Fruit fly (Drosophila melanogaster) Kc167 (cell line): Measurements from ENCODE around the gene CG43403.

Experiments used
- Myc ChIP-seq: fragments of >200 bp; optimal IDR thresholded peaks from 2 replicates; lab custom pipeline; 2017; ENCODE audit warnings: missing external identifiers
- Sin3A ChIP-seq: fragments of >200 bp; optimal IDR thresholded peaks from 2 replicates; lab custom pipeline; 2018; ENCODE audit warnings: missing external identifiers
- h ChIP-seq: fragments of >200 bp; optimal IDR thresholded peaks from 3 replicates; lab custom pipeline; 2018; ENCODE audit warnings: missing external identifiers
- insv ChIP-seq: fragments of >200 bp; optimal IDR thresholded peaks from 3 replicates; lab custom pipeline; 2018; ENCODE audit warnings: missing external identifiers
- psq ChIP-seq: fragments of >200 bp; optimal IDR thresholded peaks from 2 replicates; lab custom pipeline; 2017; ENCODE audit warnings: missing external identifiers
- ttk ChIP-seq: sonication (Bioruptor generic); optimal IDR thresholded peaks from 2 replicates; lab custom pipeline; 2017; ENCODE audit warnings: missing external identifiers

CG43403 gene

dm6 chr2L:2623947-2624346, 4.0 kb downstream of the CG43403 start:
- TF ChIP-seq insv (lab: Kevin White, UChicago): no peak
- TF ChIP-seq ttk (lab: Kevin White, UChicago): no peak
- no peak for TF ChIP-seq Sin3A (lab: Kevin White, UChicago)
- no peak for TF ChIP-seq psq
- no peak for TF ChIP-seq h (lab: Kevin White, UChicago)
- TF ChIP-seq Myc (lab: Kevin White, UChicago): no peak

DNA sequence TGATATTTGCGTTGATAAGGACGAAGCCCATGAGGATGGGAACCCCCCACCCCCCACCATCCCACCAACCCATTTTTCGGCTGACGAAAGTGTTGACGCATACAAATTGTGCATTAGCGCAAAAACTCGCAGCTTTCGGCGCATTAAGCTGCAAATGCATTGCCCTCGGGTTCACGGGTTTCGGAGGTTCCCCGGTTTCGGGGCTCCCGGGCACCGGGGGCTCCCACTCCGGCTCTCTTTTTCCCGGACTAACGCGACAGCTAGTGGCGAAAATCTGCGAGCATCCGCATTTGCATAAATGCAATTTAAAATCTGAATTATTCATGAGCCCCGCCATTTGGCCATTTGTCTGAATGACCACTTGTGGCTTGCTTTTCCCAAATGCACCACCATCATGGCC, 7.5 kb downstream of the CG43403 start:
- no peak for TF ChIP-seq Sin3A (lab: Kevin White, UChicago)
- TF ChIP-seq h (lab: Kevin White, UChicago): no peak
- TF ChIP-seq Myc (lab: Kevin White, UChicago): no peak

DNA sequence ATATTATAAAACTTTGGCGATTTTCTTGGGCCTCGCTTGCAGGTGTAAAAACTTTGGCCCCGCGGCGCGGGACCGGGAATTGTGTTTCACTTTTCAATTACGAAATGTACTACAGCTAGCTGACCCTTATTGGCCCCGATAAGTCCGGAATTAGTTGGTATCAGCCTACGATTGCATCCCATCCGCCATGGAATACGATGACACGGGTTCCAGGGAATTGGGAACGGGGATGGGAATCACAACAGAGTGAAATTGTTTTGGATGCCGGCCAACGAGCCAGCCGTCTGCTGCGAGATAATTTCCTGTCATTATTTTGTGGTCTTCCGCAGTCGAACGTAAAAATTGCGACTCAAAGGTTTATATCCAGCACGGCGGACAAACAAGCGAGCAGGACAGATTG, 8.8 kb downstream of the CG43403 start:
- TF ChIP-seq Sin3A (lab: Kevin White, UChicago) (no peak), h (lab: Kevin White, UChicago) (no peak), ttk (lab: Kevin White, UChicago) (no peak), Myc (lab: Kevin White, UChicago) (no peak), insv (lab: Kevin White, UChicago) (no peak), psq (no peak)

DNA sequence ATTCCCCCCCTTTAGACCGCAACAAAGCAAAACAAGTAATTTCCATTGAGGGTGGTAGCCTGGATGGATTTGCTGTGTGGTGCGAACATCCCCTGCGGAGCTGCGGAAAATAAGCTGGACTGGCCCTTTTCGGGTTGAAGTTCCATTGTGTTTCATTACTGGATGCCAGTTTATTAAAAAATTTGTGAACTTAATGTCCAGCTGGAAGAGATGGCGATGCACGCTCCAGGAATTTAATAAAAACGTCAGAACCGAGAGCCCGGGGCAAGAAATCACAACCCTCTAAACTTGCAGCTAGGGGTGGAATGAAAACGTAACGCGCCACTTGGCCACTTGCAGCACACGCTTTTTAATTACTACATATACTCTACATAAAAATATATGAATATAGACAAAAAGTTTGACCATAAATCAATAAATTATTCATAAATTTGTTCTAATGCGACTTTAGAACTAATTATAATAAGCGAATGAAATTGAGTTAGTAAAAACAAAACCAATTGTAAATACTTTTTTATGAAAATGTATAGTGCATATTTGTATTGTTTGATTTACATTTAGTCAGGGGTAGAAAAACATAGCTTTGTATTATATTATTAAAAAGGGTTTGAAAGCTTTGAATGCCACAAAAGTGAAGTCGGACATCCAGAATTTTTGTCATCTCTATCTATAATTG, 16.5 kb downstream of the CG43403 start:
- no peak for TF ChIP-seq Myc (lab: Kevin White, UChicago)
- TF ChIP-seq Sin3A (lab: Kevin White, UChicago): no peak
- no peak for TF ChIP-seq psq
- TF ChIP-seq h (lab: Kevin White, UChicago): no peak
- TF ChIP-seq ttk (lab: Kevin White, UChicago): no peak
- no peak for TF ChIP-seq insv (lab: Kevin White, UChicago)

DNA sequence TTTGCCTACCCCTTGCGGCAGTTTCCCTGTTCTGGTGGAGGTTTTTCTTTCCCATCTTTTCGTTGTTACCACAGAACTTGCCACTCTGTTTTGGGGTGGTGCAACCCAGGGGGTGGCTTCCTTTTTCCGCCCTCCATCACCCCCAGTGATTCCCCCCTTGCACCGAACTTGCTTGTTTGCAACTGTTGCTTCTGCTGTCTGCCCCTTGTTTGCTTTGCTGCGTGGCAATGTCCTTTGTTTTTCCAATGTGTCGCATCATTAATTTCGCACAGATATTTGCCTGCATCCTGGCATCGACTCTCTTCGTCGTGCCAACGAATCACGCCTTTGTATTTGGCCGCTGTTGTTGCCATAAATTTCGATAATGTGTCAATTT, 17.0 kb downstream of the CG43403 start:
- TF ChIP-seq ttk (lab: Kevin White, UChicago) (no peak), Sin3A (lab: Kevin White, UChicago) (no peak), psq (no peak), Myc (lab: Kevin White, UChicago) (no peak), insv (lab: Kevin White, UChicago) (no peak)

dm6 chr2L:2647620-2648019, 27.6 kb downstream of the CG43403 start, which contains the start of the genes CG9962 and CG43851:
TSS of gene CG9962 (minus strand) at chr2L:2647720.
TSS of gene CG43851 (plus strand) at chr2L:2647886.
- no peak for TF ChIP-seq h (lab: Kevin White, UChicago)
- TF ChIP-seq insv (lab: Kevin White, UChicago): no peak
- TF ChIP-seq psq: no peak
- TF ChIP-seq Sin3A (lab: Kevin White, UChicago): no peak
- no peak for TF ChIP-seq Myc (lab: Kevin White, UChicago)
- no peak for TF ChIP-seq ttk (lab: Kevin White, UChicago)

DNA sequence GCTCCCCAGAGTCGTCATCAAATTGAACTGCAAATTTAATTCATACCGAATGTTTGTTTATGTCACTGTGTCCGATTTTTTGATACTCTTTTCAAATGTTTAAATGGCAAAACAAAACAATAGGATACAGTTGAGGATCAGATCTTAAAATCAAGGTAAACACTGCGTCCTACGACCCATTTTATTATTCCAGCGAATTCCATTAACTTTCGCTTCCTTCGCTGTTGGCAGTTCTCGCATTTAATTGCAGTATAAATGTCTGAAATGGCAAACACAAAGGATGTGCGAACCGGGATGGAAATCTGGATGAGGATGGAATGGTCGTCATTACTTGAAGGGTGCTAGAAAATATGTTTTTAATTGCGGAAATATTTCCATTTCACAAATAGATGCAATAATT, 32.3 kb downstream of the CG43403 start, which contains the start of gene CG33125:
CG33125 (minus strand) TSS at position 101 of the 400 bp plus-strand sequence.
- no peak for TF ChIP-seq Myc (lab: Kevin White, UChicago)
- no peak for TF ChIP-seq h (lab: Kevin White, UChicago)
- no peak for TF ChIP-seq psq
- no peak for TF ChIP-seq ttk (lab: Kevin White, UChicago)
- TF ChIP-seq insv (lab: Kevin White, UChicago): no peak
- TF ChIP-seq Sin3A (lab: Kevin White, UChicago): no peak

DNA sequence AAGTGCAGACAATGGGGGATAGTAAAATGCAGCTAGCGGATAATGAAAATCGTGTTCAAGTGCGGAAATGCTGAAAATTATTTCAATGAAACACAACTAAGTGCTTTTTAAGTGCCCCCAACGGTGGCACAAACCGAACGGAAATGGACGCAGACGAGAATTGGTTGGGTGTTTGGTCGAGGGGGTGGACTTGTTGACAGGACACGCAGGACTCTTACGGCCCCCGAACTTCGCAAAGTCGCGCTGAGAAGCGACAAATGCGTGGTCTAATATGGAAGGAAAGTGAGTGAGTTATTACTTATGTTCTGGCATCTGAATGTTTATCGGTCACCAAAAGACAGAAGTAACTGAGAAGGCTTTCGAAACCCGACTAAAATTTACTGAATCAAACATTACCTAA, 32.8 kb downstream of the CG43403 start, which contains the start of gene Prosbeta4R1:
Prosbeta4R1 (plus strand) TSS at position 301 of the 400 bp plus-strand sequence.
- TF ChIP-seq ttk (lab: Kevin White, UChicago) (no peak), Sin3A (lab: Kevin White, UChicago) (no peak), Myc (lab: Kevin White, UChicago) (no peak)

dm6 chr2L:2653749-2654148, 33.8 kb downstream of the CG43403 start, which contains the start of gene Or23a:
TSS of gene Or23a (plus strand) at chr2L:2654049.
- no peak for TF ChIP-seq Sin3A (lab: Kevin White, UChicago)
- TF ChIP-seq insv (lab: Kevin White, UChicago): no peak
- no peak for TF ChIP-seq Myc (lab: Kevin White, UChicago)
- TF ChIP-seq h (lab: Kevin White, UChicago): no peak
- no peak for TF ChIP-seq ttk (lab: Kevin White, UChicago)
- no peak for TF ChIP-seq psq

dm6 chr2L:2655094-2655493, 35.1 kb downstream of the CG43403 start, which contains the start of gene Prosbeta4R2:
TSS of gene Prosbeta4R2 (plus strand) at chr2L:2655394.
- no peak for TF ChIP-seq psq
- no peak for TF ChIP-seq insv (lab: Kevin White, UChicago)
- TF ChIP-seq Myc (lab: Kevin White, UChicago): no peak
- TF ChIP-seq Sin3A (lab: Kevin White, UChicago): no peak
- TF ChIP-seq ttk (lab: Kevin White, UChicago): no peak
- TF ChIP-seq h (lab: Kevin White, UChicago): no peak

DNA sequence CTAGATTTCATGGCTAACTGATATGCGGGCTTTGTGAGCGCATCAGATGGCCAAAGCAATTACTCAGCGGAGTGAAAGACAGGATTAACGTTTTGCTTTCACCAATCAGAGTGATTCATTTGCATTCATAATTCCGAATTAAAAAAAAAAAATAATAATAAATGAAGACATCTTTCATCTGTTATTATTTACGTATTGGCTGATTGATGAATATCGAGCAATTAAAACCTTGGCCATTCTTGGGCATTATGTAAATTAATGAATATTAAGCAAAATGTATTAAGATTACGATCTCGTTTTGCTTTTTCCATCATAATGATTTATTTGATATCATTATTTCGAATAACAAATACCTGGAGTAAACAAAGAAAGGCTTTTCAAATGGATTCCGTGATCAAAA, 44.8 kb downstream of the CG43403 start, which contains the start of gene Trf4:
Trf4 (plus strand) TSS at position 301 of the 400 bp plus-strand sequence.
- TF ChIP-seq h (lab: Kevin White, UChicago) (no peak), Myc (lab: Kevin White, UChicago) (no peak), psq (no peak), ttk (lab: Kevin White, UChicago) (no peak), Sin3A (lab: Kevin White, UChicago) (no peak), insv (lab: Kevin White, UChicago) (no peak)

dm6 chr2L:2669523-2669922, 49.5 kb downstream of the CG43403 start, which contains the start of gene Gr23a:
TSS of gene Gr23a (plus strand) at chr2L:2669823.
- TF ChIP-seq Sin3A (lab: Kevin White, UChicago) (no peak), psq (no peak), Myc (lab: Kevin White, UChicago) (no peak), insv (lab: Kevin White, UChicago) (no peak), ttk (lab: Kevin White, UChicago) (no peak), h (lab: Kevin White, UChicago) (no peak)
